Fruit fly (Drosophila melanogaster) whole organism, embryonic: Measurements from ENCODE around the gene capu.

Source experiments
- Antp ChIP-seq: fragments of 200-800 bp; sonication (Bioruptor generic); optimal IDR thresholded peaks from 3 replicates; lab custom pipeline; 2016; ENCODE audit warnings: missing biosample characterization, missing genetic modification characterization
- Asciz ChIP-seq: fragments of 200-800 bp; sonication (Bioruptor generic); optimal IDR thresholded peaks from 2 replicates; lab custom pipeline; 2017; ENCODE audit warnings: missing biosample characterization, mild to moderate bottlenecking, missing genetic modification characterization, missing genetic modification reagents
- Blimp-1 ChIP-seq: fragments of 200-800 bp; sonication (Bioruptor generic); optimal IDR thresholded peaks from 3 replicates; lab custom pipeline; 2018; ENCODE audit warnings: missing biosample characterization, missing genetic modification characterization, mild to moderate bottlenecking, moderate library complexity, missing genetic modification reagents
- CG10267 ChIP-seq: fragments of 200-800 bp; sonication (Bioruptor generic); optimal IDR thresholded peaks from 2 replicates; lab custom pipeline; 2018; ENCODE audit warnings: missing biosample characterization, mild to moderate bottlenecking, missing genetic modification characterization, moderate library complexity
- CG11093 ChIP-seq: fragments of 200-800 bp; sonication (Bioruptor generic); IDR thresholded peaks from 3 replicates; pipeline ENCODE4 v1.3.6; 2022; ENCODE audit warnings: missing biosample characterization, missing genetic modification characterization
- CG11695 ChIP-seq: fragments of 200-800 bp; sonication (Bioruptor generic); IDR thresholded peaks from 3 replicates; pipeline ENCODE4 v1.3.6; 2022; ENCODE audit warnings: missing biosample characterization, missing genetic modification characterization
- CG13894 ChIP-seq: fragments of 200-800 bp; sonication (Bioruptor generic); optimal IDR thresholded peaks from 3 replicates; lab custom pipeline; 2018; ENCODE audit warnings: missing biosample characterization, mild to moderate bottlenecking, missing genetic modification characterization, moderate library complexity
- CG1647 ChIP-seq: fragments of 200-800 bp; sonication (Bioruptor generic); optimal IDR thresholded peaks from 3 replicates; lab custom pipeline; 2016; ENCODE audit warnings: missing biosample characterization, missing genetic modification characterization
- CG2678 ChIP-seq: fragments of 200-800 bp; sonication (Bioruptor generic); optimal IDR thresholded peaks from 3 replicates; lab custom pipeline; 2019; ENCODE audit warnings: missing biosample characterization, mild to moderate bottlenecking, missing genetic modification characterization, moderate library complexity
- CG2712 ChIP-seq: fragments of 200-800 bp; optimal IDR thresholded peaks from 3 replicates; lab custom pipeline; 2019; ENCODE audit warnings: missing biosample characterization, mild to moderate bottlenecking, missing genetic modification characterization, moderate library complexity
- CG3065 ChIP-seq: fragments of 200-800 bp; sonication (Bioruptor generic); optimal IDR thresholded peaks from 2 replicates; lab custom pipeline; 2016; ENCODE audit warnings: missing biosample characterization, missing genetic modification characterization
- CG31365 ChIP-seq: fragments of 200-800 bp; sonication (Bioruptor generic); optimal IDR thresholded peaks from 2 replicates; lab custom pipeline; 2018; ENCODE audit warnings: missing biosample characterization, mild to moderate bottlenecking, missing genetic modification characterization
- CG33213 ChIP-seq: fragments of 200-800 bp; sonication (Bioruptor generic); optimal IDR thresholded peaks from 3 replicates; lab custom pipeline; 2016; ENCODE audit warnings: missing biosample characterization, missing genetic modification characterization
- CG4424 ChIP-seq: fragments of 200-800 bp; sonication (Bioruptor generic); optimal IDR thresholded peaks from 3 replicates; lab custom pipeline; 2016; ENCODE audit warnings: missing biosample characterization, missing genetic modification characterization
- CG4617 ChIP-seq: fragments of 200-800 bp; sonication (Bioruptor generic); optimal IDR thresholded peaks from 3 replicates; lab custom pipeline; 2016; ENCODE audit warnings: missing biosample characterization, missing genetic modification characterization, borderline replicate concordance
- CG6683 ChIP-seq: fragments of 200-800 bp; sonication (Bioruptor generic); optimal IDR thresholded peaks from 2 replicates; lab custom pipeline; 2017; ENCODE audit warnings: missing biosample characterization, mild to moderate bottlenecking, missing genetic modification characterization, missing genetic modification reagents
- CG6765 ChIP-seq: fragments of 200-800 bp; sonication (Bioruptor generic); optimal IDR thresholded peaks from 3 replicates; lab custom pipeline; 2017; ENCODE audit warnings: missing biosample characterization, mild to moderate bottlenecking, missing genetic modification characterization
- CG6854 ChIP-seq: fragments of 200-800 bp; sonication (Bioruptor generic); optimal IDR thresholded peaks from 3 replicates; lab custom pipeline; 2017; ENCODE audit warnings: missing biosample characterization, mild to moderate bottlenecking, missing genetic modification characterization
- CG7745 ChIP-seq: fragments of 200-800 bp; sonication (Bioruptor generic); optimal IDR thresholded peaks from 2 replicates; lab custom pipeline; 2018; ENCODE audit warnings: missing biosample characterization, mild to moderate bottlenecking, missing genetic modification characterization, moderate library complexity
- CG7987 ChIP-seq: fragments of 200-800 bp; sonication (Bioruptor generic); optimal IDR thresholded peaks from 2 replicates; lab custom pipeline; 2018; ENCODE audit warnings: missing biosample characterization, mild to moderate bottlenecking, missing genetic modification characterization, moderate library complexity
- CG8359 ChIP-seq: fragments of 200-800 bp; sonication (Bioruptor generic); optimal IDR thresholded peaks from 2 replicates; lab custom pipeline; 2017; ENCODE audit warnings: missing biosample characterization, mild to moderate bottlenecking, missing genetic modification characterization, borderline replicate concordance
- CG8924 ChIP-seq: fragments of 200-800 bp; optimal IDR thresholded peaks from 3 replicates; lab custom pipeline; 2019; ENCODE audit warnings: missing biosample characterization, mild to moderate bottlenecking, missing genetic modification characterization, moderate library complexity
- CG9215 ChIP-seq: fragments of 200-800 bp; sonication (Bioruptor generic); IDR thresholded peaks from 2 replicates; pipeline ENCODE4 v1.3.6; 2022; ENCODE audit warnings: missing biosample characterization, missing genetic modification characterization
- Gug ChIP-seq: fragments of 200-800 bp; sonication (Bioruptor generic); IDR thresholded peaks from 4 replicates; pipeline ENCODE4 v1.3.6; 2022; ENCODE audit warnings: missing biosample characterization, missing genetic modification characterization
- HLH4C ChIP-seq: fragments of 200-800 bp; sonication (Bioruptor generic); IDR thresholded peaks from 3 replicates; pipeline ENCODE4 v1.3.6; 2022; ENCODE audit warnings: missing biosample characterization, missing genetic modification characterization; ENCODE audit not compliant: partially characterized antibody
- HmgD ChIP-seq: fragments of 200-800 bp; sonication (Bioruptor generic); optimal IDR thresholded peaks from 3 replicates; lab custom pipeline; 2016; ENCODE audit warnings: missing biosample characterization, missing genetic modification characterization
- Sox102F ChIP-seq: fragments of 200-800 bp; sonication (Bioruptor generic); optimal IDR thresholded peaks from 2 replicates; lab custom pipeline; 2018; ENCODE audit warnings: missing biosample characterization, mild to moderate bottlenecking, missing genetic modification characterization, moderate library complexity
- Xbp1 ChIP-seq: fragments of 200-800 bp; sonication (Bioruptor generic); optimal IDR thresholded peaks from 3 replicates; lab custom pipeline; 2016; ENCODE audit warnings: missing biosample characterization, mild to moderate bottlenecking, missing genetic modification characterization
- bsh ChIP-seq, 2 experiments: fragments of 200-800 bp; sonication (Bioruptor generic); optimal IDR thresholded peaks; 2 replicates each; lab custom pipeline; 2017 to 2018; ENCODE audit warnings: mild to moderate bottlenecking in 2 of 2, missing biosample characterization in 2 of 2, missing genetic modification characterization in 2 of 2, moderate library complexity in 1 of 2
- caup ChIP-seq: fragments of 200-800 bp; sonication (Bioruptor generic); optimal IDR thresholded peaks from 3 replicates; lab custom pipeline; 2017; ENCODE audit warnings: missing biosample characterization, mild to moderate bottlenecking, missing genetic modification characterization, moderate library complexity; ENCODE audit not compliant: severe bottlenecking
- cwo ChIP-seq: fragments of 200-800 bp; sonication (Bioruptor generic); optimal IDR thresholded peaks from 3 replicates; lab custom pipeline; 2017; ENCODE audit warnings: missing biosample characterization, missing genetic modification characterization, mild to moderate bottlenecking, moderate library complexity, missing genetic modification reagents
- dysf ChIP-seq: fragments of 200-800 bp; sonication (Bioruptor generic); IDR thresholded peaks from 3 replicates; pipeline ENCODE4 v1.3.6; 2022; ENCODE audit warnings: missing biosample characterization, missing genetic modification characterization
- eyg ChIP-seq: fragments of 200-800 bp; sonication (Bioruptor generic); optimal IDR thresholded peaks from 3 replicates; lab custom pipeline; 2016; ENCODE audit warnings: missing biosample characterization, missing genetic modification characterization
- gem ChIP-seq: fragments of 200-800 bp; sonication (Bioruptor generic); optimal IDR thresholded peaks from 2 replicates; lab custom pipeline; 2019; ENCODE audit warnings: missing biosample characterization, mild to moderate bottlenecking, missing genetic modification characterization, moderate library complexity
- gro ChIP-seq: fragments of 200-800 bp; sonication (Bioruptor generic); optimal IDR thresholded peaks from 2 replicates; lab custom pipeline; 2016; ENCODE audit warnings: missing biosample characterization, missing genetic modification characterization
- hkb ChIP-seq, 2 experiments: fragments of 200-800 bp in 1 of 2; fragments of >200 bp in 1 of 2; sonication (Bioruptor generic) in 1 of 2; IDR thresholded peaks in 1 of 2; optimal IDR thresholded peaks in 1 of 2; 2 replicates each; pipeline versions ENCODE4 v1.3.6 to Lab custom; 2017 to 2022; ENCODE audit warnings: missing biosample characterization in 1 of 2, missing genetic modification characterization in 1 of 2
- jing ChIP-seq: fragments of 200-800 bp; sonication (Bioruptor generic); optimal IDR thresholded peaks from 2 replicates; lab custom pipeline; 2018; ENCODE audit warnings: missing biosample characterization, mild to moderate bottlenecking, missing genetic modification characterization
- jumu ChIP-seq: fragments of 200-800 bp; sonication (Bioruptor generic); optimal IDR thresholded peaks from 3 replicates; lab custom pipeline; 2016; ENCODE audit warnings: missing biosample characterization, missing genetic modification characterization
- lmd ChIP-seq: fragments of 200-800 bp; sonication (Bioruptor generic); IDR thresholded peaks from 2 replicates; pipeline ENCODE4 v1.3.6; 2022; ENCODE audit warnings: missing biosample characterization, missing genetic modification characterization
- nerfin-1 ChIP-seq: fragments of 200-800 bp; sonication (Bioruptor generic); optimal IDR thresholded peaks from 3 replicates; lab custom pipeline; 2019; ENCODE audit warnings: missing biosample characterization, mild to moderate bottlenecking, missing genetic modification characterization, moderate library complexity
- pros ChIP-seq: fragments of 200-800 bp; sonication (Bioruptor generic); optimal IDR thresholded peaks from 3 replicates; lab custom pipeline; 2019; ENCODE audit warnings: missing biosample characterization, mild to moderate bottlenecking, missing genetic modification characterization, moderate library complexity
- row ChIP-seq: fragments of 200-800 bp; sonication (Bioruptor generic); IDR thresholded peaks from 3 replicates; pipeline ENCODE4 v1.3.6; 2022; ENCODE audit warnings: missing biosample characterization, missing genetic modification characterization
- salm ChIP-seq: fragments of 200-800 bp; sonication (Bioruptor generic); optimal IDR thresholded peaks from 2 replicates; lab custom pipeline; 2018; ENCODE audit warnings: missing biosample characterization, mild to moderate bottlenecking, missing genetic modification characterization
- schlank ChIP-seq: fragments of 200-800 bp; sonication (Bioruptor generic); optimal IDR thresholded peaks from 2 replicates; lab custom pipeline; 2018; ENCODE audit warnings: missing biosample characterization, mild to moderate bottlenecking, missing genetic modification characterization
- sd ChIP-seq: fragments of 200-800 bp; sonication (Bioruptor generic); optimal IDR thresholded peaks from 3 replicates; lab custom pipeline; 2018; ENCODE audit warnings: missing biosample characterization, mild to moderate bottlenecking, missing genetic modification characterization, moderate library complexity
- sens-2 ChIP-seq: fragments of 200-800 bp; sonication (Bioruptor generic); IDR thresholded peaks from 2 replicates; pipeline ENCODE4 v1.3.6; 2022; ENCODE audit warnings: missing biosample characterization, missing genetic modification characterization
- stwl ChIP-seq: fragments of 200-800 bp; sonication (Bioruptor generic); optimal IDR thresholded peaks from 3 replicates; lab custom pipeline; 2018; ENCODE audit warnings: missing biosample characterization, mild to moderate bottlenecking, missing genetic modification characterization, moderate library complexity
- toy ChIP-seq: fragments of 200-800 bp; sonication (Bioruptor generic); IDR thresholded peaks from 2 replicates; pipeline ENCODE4 v1.3.6; 2022; ENCODE audit warnings: missing biosample characterization, missing genetic modification characterization
- vvl ChIP-seq: fragments of 200-800 bp; sonication (Bioruptor generic); IDR thresholded peaks from 2 replicates; pipeline ENCODE4 v1.3.6; 2022; ENCODE audit warnings: missing biosample characterization, missing genetic modification characterization
- zf30C ChIP-seq: fragments of 200-800 bp; sonication (Bioruptor generic); optimal IDR thresholded peaks from 3 replicates; lab custom pipeline; 2018; ENCODE audit warnings: missing biosample characterization, mild to moderate bottlenecking, missing genetic modification characterization

capu gene

DNA sequence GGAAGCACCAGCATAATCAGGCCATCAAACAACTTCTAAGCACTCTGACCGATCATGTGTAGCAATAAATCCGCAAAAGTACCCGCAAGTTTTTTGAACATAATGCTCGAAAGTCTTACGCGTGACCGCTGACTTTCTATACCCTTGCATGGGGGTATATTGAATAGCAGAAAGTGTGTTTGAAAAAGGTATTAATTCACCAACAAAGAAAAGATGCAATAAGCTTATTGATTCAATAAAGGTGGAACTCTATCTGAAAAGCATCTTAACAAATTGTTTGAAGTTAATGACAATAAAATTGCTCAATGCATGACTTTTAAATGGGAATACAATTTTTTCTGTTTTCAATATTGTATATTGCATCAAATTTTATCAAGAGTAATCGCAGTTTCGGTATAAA lies 71.0 kb downstream of the capu start (continued):
- TF ChIP-seq hkb (optimal IDR thresholded peaks at IDR 0.05; lab: Kevin White, UChicago) (no peak), hkb (GFP tag; IDR thresholded peaks at IDR 0.05; lab: Robert Waterston, UW) (no peak), jumu (GFP tag; lab: Kevin White, UChicago) (no peak), CG13894 (no peak), zf30C (no peak), toy (GFP tag; lab: Robert Waterston, UW) (no peak), CG4424 (GFP tag; lab: Kevin White, UChicago) (no peak), CG10267 (no peak), CG6683 (no peak), Sox102F (GFP tag; lab: Kevin White, UChicago) (peak; percentile 21), pros (GFP tag; lab: Kevin White, UChicago) (no peak), CG3065 (GFP tag; lab: Kevin White, UChicago) (no peak), row (peak; percentile 21; the same call in 1 of the 3 replicates), stwl (tag; lab: Kevin White, UChicago) (no peak), CG8924 (tag; lab: Kevin White, UChicago) (no peak), Antp (no peak), CG31365 (tag; lab: Kevin White, UChicago) (no peak), CG2712 (tag; lab: Kevin White, UChicago) (peak; percentile 26), CG4617 (no peak), CG6854 (no peak), CG9215 (GFP tag; lab: Robert Waterston, UW) (no peak), CG7987 (no peak), CG11093 (GFP tag; lab: Robert Waterston, UW) (no peak), lmd (GFP tag; lab: Robert Waterston, UW) (no peak), CG8359 (GFP tag; lab: Kevin White, UChicago) (no peak), HLH4C (GFP tag; lab: Robert Waterston, UW) (no peak), vvl (GFP tag; lab: Robert Waterston, UW) (no peak), CG7745 (tag; lab: Kevin White, UChicago) (no peak), Blimp-1 (GFP tag; lab: Kevin White, UChicago) (no peak), dysf (GFP tag; lab: Robert Waterston, UW) (peak; percentile 5; the same call in 1 of the 3 replicates), nerfin-1 (tag; lab: Kevin White, UChicago) (no peak), CG2678 (peak; percentile 35), cwo (GFP tag; lab: Kevin White, UChicago) (no peak), sd (tag; lab: Kevin White, UChicago) (no peak), CG33213 (GFP tag; lab: Kevin White, UChicago) (no peak), Xbp1 (GFP tag; lab: Kevin White, UChicago) (no peak), jing (GFP tag; lab: Kevin White, UChicago) (no peak), eyg (no peak), schlank (tag; lab: Kevin White, UChicago) (no peak), Gug (no peak), HmgD (GFP tag; lab: Kevin White, UChicago) (no peak), caup (GFP tag; lab: Kevin White, UChicago) (no peak), gem (peak; percentile 54), salm (tag; lab: Kevin White, UChicago) (no peak), CG1647 (no peak), Asciz (GFP tag; lab: Kevin White, UChicago) (no peak), CG11695 (GFP tag; lab: Robert Waterston, UW) (no peak), gro (GFP tag; lab: Kevin White, UChicago) (no peak), bsh (GFP tag; optimal IDR thresholded peaks at IDR 0.05; lab: Kevin White, UChicago) (peak in 1 of 2 experiments; percentile 17), CG6765 (GFP tag; lab: Kevin White, UChicago) (no peak), sens-2 (GFP tag; lab: Robert Waterston, UW) (no peak)
